Worm (Caenorhabditis elegans) whole organism, L2 larva: ENCODE measurements around the gene nhr-56.

Experiments used
- ZK546.5 ChIP-seq: sonication (generic microtip); optimal IDR thresholded peaks from 2 replicates; lab custom pipeline; 2017; ENCODE audit warnings: missing biosample characterization, missing genetic modification characterization
- ama-1 ChIP-seq: fragments of 150-350 bp; optimal IDR thresholded peaks from 2 replicates; lab custom pipeline; 2018; ENCODE audit warnings: inconsistent platforms
- blmp-1 ChIP-seq: sonication (generic microtip); optimal IDR thresholded peaks from 2 replicates; lab custom pipeline; 2017; ENCODE audit warnings: missing genetic modification characterization, mild to moderate bottlenecking, missing compliant biosample characterization, antibody characterized with exemption, moderate library complexity; ENCODE audit not compliant: insufficient read depth
- ceh-82 ChIP-seq: fragments of 150-350 bp; optimal IDR thresholded peaks from 2 replicates; lab custom pipeline; 2014; ENCODE audit warnings: missing biosample characterization, missing genetic modification characterization
- elt-1 ChIP-seq: fragments of 150-350 bp; optimal IDR thresholded peaks from 2 replicates; lab custom pipeline; 2014; ENCODE audit warnings: missing biosample characterization, missing genetic modification characterization
- lin-39 ChIP-seq: fragments of 150-350 bp; optimal IDR thresholded peaks from 2 replicates; lab custom pipeline; 2014; ENCODE audit warnings: missing biosample characterization, missing genetic modification reagents, missing genetic modification characterization
- lsy-2 ChIP-seq, 2 experiments: fragments of 150-350 bp in 1 of 2; sonication (generic microtip) in 1 of 2; optimal IDR thresholded peaks; 2 replicates each; lab custom pipeline; 2014 to 2017; ENCODE audit warnings: missing biosample characterization in 2 of 2, missing genetic modification characterization in 2 of 2
- mab-5 ChIP-seq: fragments of 150-350 bp; optimal IDR thresholded peaks from 2 replicates; lab custom pipeline; 2014; ENCODE audit warnings: missing biosample characterization, missing genetic modification characterization
- nhr-237 ChIP-seq: fragments of 150-350 bp; optimal IDR thresholded peaks from 2 replicates; lab custom pipeline; 2014; ENCODE audit warnings: missing biosample characterization, missing genetic modification characterization
- nhr-77 ChIP-seq: fragments of 150-350 bp; optimal IDR thresholded peaks from 2 replicates; lab custom pipeline; 2014; ENCODE audit warnings: missing biosample characterization, missing genetic modification characterization
- snpc-4 ChIP-seq: fragments of 150-350 bp; optimal IDR thresholded peaks from 2 replicates; lab custom pipeline; 2014; ENCODE audit warnings: missing biosample characterization, missing genetic modification characterization
- unc-62 ChIP-seq: fragments of 150-350 bp; optimal IDR thresholded peaks from 2 replicates; lab custom pipeline; 2014; ENCODE audit warnings: missing biosample characterization, missing genetic modification reagents, missing genetic modification characterization
- zag-1 ChIP-seq: fragments of 150-350 bp; optimal IDR thresholded peaks from 2 replicates; lab custom pipeline; 2014; ENCODE audit warnings: missing biosample characterization, missing genetic modification characterization

DNA sequence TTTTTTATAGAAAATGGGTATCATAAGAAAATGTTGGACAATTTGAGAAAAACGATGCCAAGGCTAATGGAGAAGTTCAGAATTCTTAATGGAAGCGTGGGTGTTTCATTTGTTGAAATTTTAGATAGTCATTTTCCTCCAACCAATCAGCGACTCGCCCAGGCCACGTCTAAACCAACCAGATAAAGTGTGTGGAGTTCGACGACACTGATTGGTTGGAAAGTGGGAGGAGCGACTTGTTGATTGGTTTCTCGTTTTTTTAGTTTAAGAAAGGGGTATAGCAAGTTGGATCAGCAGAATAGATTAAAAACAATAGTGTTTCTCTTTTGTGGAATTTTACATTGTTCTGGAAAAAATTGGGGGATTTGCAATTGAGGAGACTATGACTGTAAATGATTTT lies 11.3 kb upstream of the nhr-56 start:
- TF ChIP-seq unc-62 (no peak), lsy-2 (tag; optimal IDR thresholded peaks at IDR 0.05; lab: Kevin White, UChicago) (no peak), mab-5 (tag; lab: Kevin White, UChicago) (no peak), nhr-77 (no peak), zag-1 (tag; lab: Kevin White, UChicago) (no peak), nhr-237 (tag; lab: Kevin White, UChicago) (no peak), ZK546.5 (no peak), elt-1 (no peak), blmp-1 (tag; lab: Kevin White, UChicago) (no peak), ama-1 (lab: Kevin White, UChicago) (no peak), ceh-82 (tag; lab: Kevin White, UChicago) (no peak), snpc-4 (tag; lab: Kevin White, UChicago) (no peak), lin-39 (tag; lab: Kevin White, UChicago) (no peak)
